Fruit fly (Drosophila melanogaster): ENCODE data around the gene Lip4.

Gene Lip4

dm6 chr2L:10552807-10553206, 25.4 kb downstream of the Lip4 start (continued):
- TF ChIP-seq CG1529 (GFP tag; optimal IDR thresholded peaks at IDR 0.05), result peak; percentile 25
- no peak for TF ChIP-seq CG17385 (GFP tag; optimal IDR thresholded peaks at IDR 0.05)
- no peak for TF ChIP-seq Tbp (GFP tag; optimal IDR thresholded peaks at IDR 0.05)
- peak; percentile 28 for TF ChIP-seq Camta (GFP tag; optimal IDR thresholded peaks at IDR 0.05)
- TF ChIP-seq al (GFP tag; IDR thresholded peaks at IDR 0.05), result no peak
- no peak for TF ChIP-seq CG18011 (GFP tag; optimal IDR thresholded peaks at IDR 0.05)
- TF ChIP-seq CG7357 (GFP tag; IDR thresholded peaks at IDR 0.05), result no peak
- 0 out of 2 replicates have a peak, but pooled peaks have one; percentile 10 for TF ChIP-seq Ptx1 (GFP tag; IDR thresholded peaks at IDR 0.05)
- TF ChIP-seq croc (GFP tag; conservative IDR thresholded peaks at IDR 0.05), result no peak
- TF ChIP-seq tll (GFP tag; optimal IDR thresholded peaks at IDR 0.05), result no peak
- TF ChIP-seq Dp (GFP tag; optimal IDR thresholded peaks at IDR 0.05), result no peak
- TF ChIP-seq vnd (GFP tag; IDR thresholded peaks at IDR 0.05; ENCODE audit: partially characterized antibody), result no peak
- TF ChIP-seq cato (GFP tag; optimal IDR thresholded peaks at IDR 0.05; ENCODE audit: borderline replicate concordance), result no peak
- TF ChIP-seq nau (GFP tag; optimal IDR thresholded peaks at IDR 0.05), result peak; percentile 41
- TF ChIP-seq ash1 (GFP tag; optimal IDR thresholded peaks at IDR 0.05), result no peak
- no peak for TF ChIP-seq Usf (GFP tag; optimal IDR thresholded peaks at IDR 0.05)
- TF ChIP-seq Med (GFP tag), result peak; percentile 80
- TF ChIP-seq hkb (optimal IDR thresholded peaks at IDR 0.05), result no peak
- TF ChIP-seq hkb (GFP tag; IDR thresholded peaks at IDR 0.05), result 0 out of 2 replicates have a peak, but pooled peaks have one; percentile 25
- no peak for TF ChIP-seq scrt (GFP tag; optimal IDR thresholded peaks at IDR 0.05)
- no peak for TF ChIP-seq gt (GFP tag; IDR thresholded peaks at IDR 0.05)
- no peak for TF ChIP-seq abd-A (tag; optimal IDR thresholded peaks at IDR 0.05)
- TF ChIP-seq CG7839 (tag; optimal IDR thresholded peaks at IDR 0.05), result no peak
- peak; percentile 16 for TF ChIP-seq kay (GFP tag; optimal IDR thresholded peaks at IDR 0.05)
- peak; percentile 73 for TF ChIP-seq CG7987 (GFP tag; optimal IDR thresholded peaks at IDR 0.05)
- TF ChIP-seq CG8388 (GFP tag; optimal IDR thresholded peaks at IDR 0.05), result no peak
- no peak for TF ChIP-seq zen (tag; optimal IDR thresholded peaks at IDR 0.05)
- TF ChIP-seq peb (GFP tag; IDR thresholded peaks at IDR 0.05), result 0 out of 2 replicates have a peak, but pooled peaks have one; percentile 10
- no peak for TF ChIP-seq dysf (GFP tag; IDR thresholded peaks at IDR 0.05)
- peak; percentile 33 for TF ChIP-seq CG8359 (GFP tag; optimal IDR thresholded peaks at IDR 0.05; ENCODE audit: borderline replicate concordance)
- no peak for TF ChIP-seq Abd-B (GFP tag; optimal IDR thresholded peaks at IDR 0.05)
- TF ChIP-seq slp2 (GFP tag; optimal IDR thresholded peaks at IDR 0.05), result no peak
- TF ChIP-seq pan (optimal IDR thresholded peaks at IDR 0.05), result no peak
- TF ChIP-seq pan (GFP tag; optimal IDR thresholded peaks at IDR 0.05 in 1 of 2, IDR thresholded peaks at IDR 0.05 in 1 of 2), result peak in 1 of 2 experiments; percentile 11
- no peak for TF ChIP-seq yki (optimal IDR thresholded peaks at IDR 0.05)
- TF ChIP-seq Taf1 (GFP tag; IDR thresholded peaks at IDR 0.05), result no peak
- no peak for TF ChIP-seq CG10462 (GFP tag; optimal IDR thresholded peaks at IDR 0.05)
- TF ChIP-seq CG4424 (GFP tag; optimal IDR thresholded peaks at IDR 0.05), result no peak
- no peak for TF ChIP-seq cad (GFP tag; optimal IDR thresholded peaks at IDR 0.05)
- no peak for TF ChIP-seq psq (GFP tag; optimal IDR thresholded peaks at IDR 0.05)
- TF ChIP-seq CG11085 (GFP tag; IDR thresholded peaks at IDR 0.05), result no peak
- TF ChIP-seq vvl (GFP tag; IDR thresholded peaks at IDR 0.05), result no peak
- TF ChIP-seq az2 (GFP tag; optimal IDR thresholded peaks at IDR 0.05), result no peak
- no peak for TF ChIP-seq nom (GFP tag; optimal IDR thresholded peaks at IDR 0.05)
- no peak for TF ChIP-seq CG8765 (GFP tag; IDR thresholded peaks at IDR 0.05)
- no peak for TF ChIP-seq zen2 (GFP tag; IDR thresholded peaks at IDR 0.05; ENCODE audit: partially characterized antibody)
- peak; percentile 15 for TF ChIP-seq CG18764 (GFP tag; optimal IDR thresholded peaks at IDR 0.05)
- peak; percentile 35 for TF ChIP-seq sd (tag; optimal IDR thresholded peaks at IDR 0.05)
- TF ChIP-seq repo (GFP tag; optimal IDR thresholded peaks at IDR 0.05), result no peak
- TF ChIP-seq CG16815 (GFP tag; optimal IDR thresholded peaks at IDR 0.05), result no peak
- TF ChIP-seq CG17361 (GFP tag; IDR thresholded peaks at IDR 0.05), result no peak
- TF ChIP-seq HLHmδ (GFP tag; optimal IDR thresholded peaks at IDR 0.05), result peak; percentile 85
